ENCODE assay signal across 1 fruit fly cellular context in genomic region chr3R:16980958-16981623, dm6.
TF ChIP-seq lines count a peak whose summit lies in the region.

No protein-coding gene starts in this region.

TF ChIP-seq in whole organism, embryonic, 481 proteins besides CTCF, POLR2A, EP300 and RAD21 (continued from another document):
- no peak for TF ChIP-seq CG6254 (GFP tag; optimal IDR thresholded peaks at IDR 0.05; lab: Kevin White, UChicago)
- TF ChIP-seq CG16863 (GFP tag; optimal IDR thresholded peaks at IDR 0.05; lab: Kevin White, UChicago) = no peak
